Fruit fly (Drosophila melanogaster): Measurements from ENCODE around the gene CG44422.

DNA sequence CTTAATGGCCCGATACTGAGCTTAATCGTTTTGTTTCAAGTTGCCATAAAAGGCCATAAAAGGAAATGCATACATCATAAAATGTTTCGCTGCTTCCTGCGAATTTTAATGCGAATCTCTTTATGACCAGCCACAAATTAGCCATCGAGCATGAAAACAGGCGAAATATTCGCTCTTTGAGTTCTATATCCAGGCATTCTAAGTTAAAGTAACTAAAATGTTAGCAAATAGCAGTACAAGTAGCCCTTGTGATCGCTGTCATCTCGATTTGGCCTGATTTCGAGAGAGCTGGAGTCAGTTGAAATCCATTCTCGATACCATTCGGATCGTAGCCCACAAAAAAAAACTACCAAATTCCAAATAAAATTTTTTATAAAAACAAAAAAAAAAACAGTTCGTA, 100.6 kb downstream of the CG44422 start, which contains the start of gene CG11106:
- TF ChIP-seq CG8478 (optimal IDR thresholded peaks at IDR 0.05) = no peak
- no peak for TF ChIP-seq CTCF (optimal IDR thresholded peaks at IDR 0.05)

Measured in S2 (cell line).